Fruit fly (Drosophila melanogaster): Measurements from ENCODE around the gene CG12065.

CG12065 gene

DNA sequence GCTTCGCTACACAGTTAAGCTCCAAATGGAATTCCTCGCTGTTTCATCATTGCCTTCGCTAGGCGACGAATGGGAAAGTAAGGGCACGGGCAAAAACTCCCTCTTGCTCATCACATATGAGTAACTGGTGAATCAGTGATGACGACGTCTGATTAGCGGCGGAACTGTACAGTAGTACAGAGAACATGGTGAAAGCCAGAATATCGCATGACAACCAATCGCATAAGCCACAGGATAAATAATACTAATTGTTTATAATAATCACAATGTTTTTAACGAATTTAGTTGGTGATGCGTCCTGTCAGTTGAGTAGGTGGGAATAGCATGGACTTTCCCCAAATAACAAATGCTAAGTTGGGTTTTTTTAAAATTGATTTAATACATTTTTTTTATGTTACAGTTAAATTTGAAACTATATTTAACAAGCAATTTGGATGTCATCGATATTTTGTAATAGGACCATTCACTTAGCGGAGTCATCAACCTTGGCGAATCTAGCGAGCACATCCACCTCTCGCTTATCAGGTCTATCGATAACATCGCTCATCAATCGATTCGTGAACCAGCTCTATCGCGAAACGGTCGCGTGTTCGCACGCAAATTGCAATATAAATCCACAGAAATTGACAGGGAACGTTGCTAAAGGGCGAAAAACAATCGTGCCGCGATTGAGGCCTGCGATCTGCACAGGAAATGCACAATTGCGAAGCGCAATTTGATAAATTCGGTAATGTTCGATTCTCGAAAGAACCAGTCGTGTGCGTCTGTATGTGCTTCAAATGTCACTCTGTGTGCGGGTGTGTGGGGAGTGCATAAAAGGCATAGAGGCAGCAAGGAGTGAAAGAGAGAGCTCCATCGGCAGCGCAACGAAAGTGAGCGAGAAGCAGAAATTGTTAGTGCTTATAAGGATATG, 13.8 kb upstream of the CG12065 start, which contains the start of the genes CG12112 and Trf4-1 (continued):
- TF ChIP-seq sima (GFP tag; optimal IDR thresholded peaks at IDR 0.05): no peak
- peak; percentile 79 for TF ChIP-seq Dll (GFP tag; IDR thresholded peaks at IDR 0.05; ENCODE audit: partially characterized antibody)
- no peak for TF ChIP-seq lmd (GFP tag; IDR thresholded peaks at IDR 0.05)
- TF ChIP-seq so (GFP tag; IDR thresholded peaks at IDR 0.05): no peak
- TF ChIP-seq CG11696 (GFP tag; IDR thresholded peaks at IDR 0.05): no peak
- TF ChIP-seq rib (GFP tag; IDR thresholded peaks at IDR 0.05): 0 out of 2 replicates have a peak, but pooled peaks have one; percentile 30
- no peak for TF ChIP-seq CG8765 (GFP tag; IDR thresholded peaks at IDR 0.05)
- TF ChIP-seq kay (GFP tag; optimal IDR thresholded peaks at IDR 0.05): peak; percentile 61
- peak; percentile 24 for TF ChIP-seq CG33213 (GFP tag; optimal IDR thresholded peaks at IDR 0.05)
- TF ChIP-seq CG3065 (GFP tag; optimal IDR thresholded peaks at IDR 0.05): no peak
- no peak for TF ChIP-seq Bteb2 (GFP tag; optimal IDR thresholded peaks at IDR 0.05)
- peak; percentile 37 for TF ChIP-seq CoRest (tag; optimal IDR thresholded peaks at IDR 0.05)
- no peak for TF ChIP-seq corto (GFP tag; optimal IDR thresholded peaks at IDR 0.05)
- TF ChIP-seq TFAM (GFP tag; optimal IDR thresholded peaks at IDR 0.05): no peak
- TF ChIP-seq aop (GFP tag; IDR thresholded peaks at IDR 0.05): no peak
- no peak for TF ChIP-seq CG16815 (GFP tag; optimal IDR thresholded peaks at IDR 0.05)
- TF ChIP-seq vvl (GFP tag; IDR thresholded peaks at IDR 0.05): no peak; the same call in 1 of the 2 replicates
- no peak for TF ChIP-seq Awh (GFP tag; IDR thresholded peaks at IDR 0.05)
- no peak for TF ChIP-seq CG6813 (GFP tag; optimal IDR thresholded peaks at IDR 0.05)
- TF ChIP-seq CG7745 (tag; optimal IDR thresholded peaks at IDR 0.05): no peak
- peak; percentile 45 for TF ChIP-seq Abd-B (GFP tag; optimal IDR thresholded peaks at IDR 0.05)
- TF ChIP-seq Dip3 (GFP tag; optimal IDR thresholded peaks at IDR 0.05): no peak
- no peak for TF ChIP-seq CG17912 (GFP tag; optimal IDR thresholded peaks at IDR 0.05)
- no peak for TF ChIP-seq CG16779 (GFP tag; IDR thresholded peaks at IDR 0.05)
- TF ChIP-seq CG11456 (GFP tag; IDR thresholded peaks at IDR 0.05): no peak
- TF ChIP-seq H15 (GFP tag; IDR thresholded peaks at IDR 0.05): no peak
- TF ChIP-seq CG9932 (GFP tag; IDR thresholded peaks at IDR 0.05): peak; percentile 42; the same call in 1 of the 2 replicates
- 0 out of 3 replicates have a peak, but pooled peaks have one; percentile 14 for TF ChIP-seq dysf (GFP tag; IDR thresholded peaks at IDR 0.05)
- no peak for TF ChIP-seq CG12769 (tag; optimal IDR thresholded peaks at IDR 0.05)
- TF ChIP-seq slp2 (GFP tag; optimal IDR thresholded peaks at IDR 0.05): no peak
- no peak for TF ChIP-seq tup (GFP tag; optimal IDR thresholded peaks at IDR 0.05)
- no peak for TF ChIP-seq stc (GFP tag; IDR thresholded peaks at IDR 0.05)
- TF ChIP-seq trem (tag; optimal IDR thresholded peaks at IDR 0.05): peak; percentile 49
- TF ChIP-seq Opbp (GFP tag; IDR thresholded peaks at IDR 0.05; ENCODE audit: partially characterized antibody): peak; percentile 78
- TF ChIP-seq Med (GFP tag): peak; percentile 77
- TF ChIP-seq Mrtf (GFP tag; IDR thresholded peaks at IDR 0.05): no peak
- TF ChIP-seq pb (GFP tag; optimal IDR thresholded peaks at IDR 0.05): no peak
- no peak for TF ChIP-seq Dbx (GFP tag; IDR thresholded peaks at IDR 0.05)
- no peak for TF ChIP-seq br (optimal IDR thresholded peaks at IDR 0.05)
- no peak for TF ChIP-seq cad (GFP tag; optimal IDR thresholded peaks at IDR 0.05)
- TF ChIP-seq D (optimal IDR thresholded peaks at IDR 0.05): peak; percentile 14
- TF ChIP-seq D (GFP tag; optimal IDR thresholded peaks at IDR 0.05): no peak
- no peak for TF ChIP-seq HLH3B (GFP tag; IDR thresholded peaks at IDR 0.05)
- no peak for TF ChIP-seq hkb (optimal IDR thresholded peaks at IDR 0.05)
- TF ChIP-seq hkb (GFP tag; IDR thresholded peaks at IDR 0.05): no peak
- no peak for TF ChIP-seq CG3726 (GFP tag; IDR thresholded peaks at IDR 0.05)
- no peak for TF ChIP-seq CG10565 (GFP tag; optimal IDR thresholded peaks at IDR 0.05)
- TF ChIP-seq twi (tag; optimal IDR thresholded peaks at IDR 0.05): no peak
- no peak for TF ChIP-seq NFAT (GFP tag; IDR thresholded peaks at IDR 0.05)
- TF ChIP-seq Hr3 (GFP tag; optimal IDR thresholded peaks at IDR 0.05): no peak
- no peak for TF ChIP-seq CG4424 (GFP tag; optimal IDR thresholded peaks at IDR 0.05)
- TF ChIP-seq CG6272 (GFP tag; IDR thresholded peaks at IDR 0.05): no peak

Measured in whole organism, embryonic.